Worm (Caenorhabditis elegans) whole organism, young adult: Measurements from ENCODE around the gene scav-5.

ENCODE experiments used
- F33H1.4 ChIP-seq: fragments of 200-800 bp; sonication (Bioruptor generic); IDR thresholded peaks from 2 replicates; pipeline ENCODE4 v1.3.6; 2022; ENCODE audit warnings: missing genetic modification reagents, missing genetic modification characterization, missing compliant biosample characterization
- F49E8.2 ChIP-seq: sonication (generic microtip); optimal IDR thresholded peaks from 3 replicates; lab custom pipeline; 2017; ENCODE audit warnings: missing genetic modification characterization, mild to moderate bottlenecking, missing compliant biosample characterization, antibody characterized with exemption, moderate library complexity; ENCODE audit not compliant: insufficient read depth
- Y79H2A.3 ChIP-seq: fragments of 200-800 bp; sonication (Bioruptor generic); conservative IDR thresholded peaks from 2 replicates; pipeline ENCODE4 v1.3.6; 2022; ENCODE audit warnings: missing genetic modification reagents, missing genetic modification characterization, missing compliant biosample characterization
- aptf-2 ChIP-seq: fragments of 200-800 bp; sonication (Bioruptor generic); conservative IDR thresholded peaks from 2 replicates; pipeline ENCODE4 v1.3.6; 2022; ENCODE audit warnings: missing genetic modification reagents, missing genetic modification characterization, missing compliant biosample characterization
- cebp-2 ChIP-seq: fragments of 200-800 bp; sonication (Bioruptor generic); IDR thresholded peaks from 2 replicates; pipeline ENCODE4 v1.3.6; 2022; ENCODE audit warnings: missing genetic modification characterization, missing compliant biosample characterization
- ceh-100 ChIP-seq: fragments of 200-800 bp; sonication (Bioruptor generic); IDR thresholded peaks from 2 replicates; pipeline ENCODE4 v1.3.6; 2022; ENCODE audit warnings: missing genetic modification reagents, missing genetic modification characterization, missing compliant biosample characterization
- lin-40 ChIP-seq: sonication (generic microtip); optimal IDR thresholded peaks from 2 replicates; lab custom pipeline; 2016; ENCODE audit warnings: missing genetic modification characterization, mild to moderate bottlenecking, missing compliant biosample characterization, missing genotype, missing genetic modification reagents
- lsy-27 ChIP-seq: sonication (generic microtip); optimal IDR thresholded peaks from 2 replicates; lab custom pipeline; 2017; ENCODE audit warnings: missing genetic modification characterization, mild to moderate bottlenecking, missing compliant biosample characterization, antibody characterized with exemption, missing genotype, borderline replicate concordance; ENCODE audit not compliant: insufficient read depth
- madf-3 ChIP-seq: fragments of 200-800 bp; sonication (Bioruptor generic); IDR thresholded peaks from 2 replicates; pipeline ENCODE4 v1.3.6; 2022; ENCODE audit warnings: missing genetic modification reagents, missing genetic modification characterization, missing compliant biosample characterization
- nhr-27 ChIP-seq: fragments of 200-800 bp; sonication (Bioruptor generic); optimal IDR thresholded peaks from 2 replicates; lab custom pipeline; 2018; ENCODE audit warnings: mild to moderate bottlenecking, missing genetic modification characterization, moderate library complexity, missing compliant biosample characterization
- pha-4 ChIP-seq: fragments of 150-350 bp; sonication (generic microtip); optimal IDR thresholded peaks from 2 replicates; lab custom pipeline; 2014; ENCODE audit warnings: missing biosample characterization, missing genetic modification reagents, missing genetic modification characterization
- snpc-4 ChIP-seq, 5 experiments: fragments of 150-350 bp in 1 of 5; sonication (generic microtip) in 4 of 5; optimal IDR thresholded peaks; 2 replicates each; lab custom pipeline; 2014 to 2018; ENCODE audit warnings: missing genetic modification characterization in 5 of 5, missing biosample characterization in 3 of 5, antibody characterized with exemption in 2 of 5, mild to moderate bottlenecking in 2 of 5, missing compliant biosample characterization in 2 of 5, missing genotype in 2 of 5, moderate library complexity in 2 of 5, missing genetic modification reagents in 1 of 5
- unc-62 ChIP-seq: fragments of 150-350 bp; optimal IDR thresholded peaks from 2 replicates; lab custom pipeline; 2014; ENCODE audit warnings: missing biosample characterization, missing genetic modification reagents, missing genetic modification characterization

DNA sequence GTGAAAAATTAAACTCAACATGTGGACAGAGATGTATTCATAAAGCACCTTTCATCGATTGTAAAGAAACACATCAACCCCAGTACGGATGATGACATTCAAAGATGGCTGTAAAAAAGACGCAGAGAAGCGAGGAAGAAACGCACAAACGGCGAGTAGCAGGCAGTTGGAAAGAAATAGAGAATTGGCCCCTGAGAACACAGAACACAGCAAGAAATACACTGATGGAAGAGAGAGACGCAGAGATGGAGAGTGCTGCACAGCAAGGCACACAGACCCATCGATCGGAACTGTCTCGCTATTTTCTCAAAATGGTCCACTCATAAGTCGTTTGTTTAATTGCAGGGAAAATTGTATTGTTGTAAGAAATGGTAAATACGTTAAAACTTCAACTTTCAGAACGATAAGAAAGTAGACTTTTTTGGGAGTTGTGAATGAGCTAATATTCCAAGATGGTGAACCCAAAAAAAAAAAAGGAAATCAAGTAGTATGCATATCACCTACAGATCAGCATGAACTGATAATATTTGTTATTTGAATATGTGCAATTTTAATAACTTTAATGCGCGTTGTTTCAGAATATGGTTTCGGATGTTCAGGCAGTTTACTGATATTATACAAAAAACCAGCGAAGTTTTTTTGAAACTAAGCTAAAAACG lies 35.4 kb upstream of the scav-5 start:
- TF ChIP-seq ceh-100 (GFP tag; lab: Robert Waterston, UW) (no peak), pha-4 (no peak), F49E8.2 (tag; lab: Kevin White, UChicago) (no peak), F33H1.4 (GFP tag; lab: Robert Waterston, UW) (no peak), madf-3 (GFP tag; lab: Robert Waterston, UW) (0 out of 2 replicates have a peak, but pooled peaks have one; percentile 23), lsy-27 (tag; lab: Kevin White, UChicago) (no peak), unc-62 (GFP tag; lab: Kevin White, UChicago) (no peak), nhr-27 (tag; lab: Kevin White, UChicago) (no peak), snpc-4 (GFP tag; optimal IDR thresholded peaks at IDR 0.05; lab: Kevin White, UChicago) (no peak), snpc-4 (tag; optimal IDR thresholded peaks at IDR 0.05; lab: Kevin White, UChicago) (no peak), lin-40 (tag; lab: Kevin White, UChicago) (peak; percentile 69), cebp-2 (no peak), Y79H2A.3 (GFP tag; lab: Robert Waterston, UW) (no peak), aptf-2 (no peak)
